Worm (Caenorhabditis elegans): ENCODE measurements around the gene C16A11.3.

ce11 chrII:4256541-4257001 is 27.2 kb downstream of the C16A11.3 start, which contains the start of gene C16A11.7:
- TF ChIP-seq nfya-1 (tag; optimal IDR thresholded peaks at IDR 0.05), result no peak
- no peak for TF ChIP-seq dmd-4 (tag; optimal IDR thresholded peaks at IDR 0.05; ENCODE audit: borderline replicate concordance)
- no peak for TF ChIP-seq hlh-30 (tag; optimal IDR thresholded peaks at IDR 0.05; ENCODE audit: insufficient read depth)
- TF ChIP-seq K09A11.1 (tag; optimal IDR thresholded peaks at IDR 0.05; ENCODE audit: insufficient read depth), result no peak
- no peak for TF ChIP-seq tbx-7 (tag; optimal IDR thresholded peaks at IDR 0.05)
- no peak for TF ChIP-seq sox-4 (tag; optimal IDR thresholded peaks at IDR 0.05)
- TF ChIP-seq nhr-11 (tag; optimal IDR thresholded peaks at IDR 0.05), result no peak
- no peak for TF ChIP-seq che-1 (tag; optimal IDR thresholded peaks at IDR 0.05)
- TF ChIP-seq lin-11 (tag; optimal IDR thresholded peaks at IDR 0.05), result no peak
- no peak for TF ChIP-seq ceh-45 (GFP tag; IDR thresholded peaks at IDR 0.05)
- no peak for TF ChIP-seq ahr-1 (tag; optimal IDR thresholded peaks at IDR 0.05)
- no peak for TF ChIP-seq K02D7.2 (tag; optimal IDR thresholded peaks at IDR 0.05)
- no peak for TF ChIP-seq Y22D7AL.16 (tag; optimal IDR thresholded peaks at IDR 0.05)
- TF ChIP-seq pha-2 (tag; optimal IDR thresholded peaks at IDR 0.05), result no peak
